Worm (Caenorhabditis elegans) whole organism, midembryonic: ENCODE data around the gene oac-20.
"Not testable (repeated sequence)": the region's sequence is repeated elsewhere in the genome, so short reads cannot be mapped to it uniquely, and the experiment has no call there.

Source experiments
- T22C8.4 ChIP-seq: fragments of 200-800 bp; sonication (Bioruptor generic); IDR thresholded peaks from 2 replicates; pipeline ENCODE4 v1.3.6; 2022; ENCODE audit warnings: missing genetic modification characterization, missing compliant biosample characterization
- cog-1 ChIP-seq: sonication (generic microtip); optimal IDR thresholded peaks from 2 replicates; lab custom pipeline; 2016; ENCODE audit warnings: missing genetic modification characterization, missing compliant biosample characterization
- flt-1 ChIP-seq: fragments of 200-800 bp; sonication (Bioruptor generic); IDR thresholded peaks from 2 replicates; pipeline ENCODE4 v1.3.6; 2022; ENCODE audit warnings: missing genetic modification characterization, missing compliant biosample characterization
- klf-2 ChIP-seq: fragments of 200-800 bp; sonication (Bioruptor generic); conservative IDR thresholded peaks from 2 replicates; pipeline ENCODE4 v1.3.6; 2022; ENCODE audit warnings: missing genetic modification reagents, missing genetic modification characterization, missing compliant biosample characterization
- med-1 ChIP-seq: sonication (generic microtip); optimal IDR thresholded peaks from 2 replicates; lab custom pipeline; 2017; ENCODE audit warnings: missing genetic modification characterization, mild to moderate bottlenecking, missing compliant biosample characterization, antibody characterized with exemption, missing genetic modification reagents; ENCODE audit not compliant: insufficient read depth
- ref-1 ChIP-seq: fragments of 200-800 bp; sonication (Bioruptor generic); conservative IDR thresholded peaks from 2 replicates; pipeline ENCODE4 v1.3.6; 2022; ENCODE audit warnings: missing genetic modification reagents, missing genetic modification characterization, missing compliant biosample characterization
- tab-1 ChIP-seq: fragments of 200-800 bp; sonication (Bioruptor generic); IDR thresholded peaks from 2 replicates; pipeline ENCODE4 v1.3.6; 2022; ENCODE audit warnings: missing genetic modification characterization, missing compliant biosample characterization
- ztf-23 ChIP-seq: fragments of 200-800 bp; sonication (Bioruptor generic); IDR thresholded peaks from 2 replicates; pipeline ENCODE4 v1.3.6; 2022; ENCODE audit warnings: missing genetic modification reagents, missing genetic modification characterization, missing compliant biosample characterization
- ztf-29 ChIP-seq: fragments of 200-800 bp; sonication (Bioruptor generic); IDR thresholded peaks from 2 replicates; pipeline ENCODE4 v1.3.6; 2022; ENCODE audit warnings: missing genetic modification reagents, missing genetic modification characterization, missing compliant biosample characterization

The oac-20 gene

ce11 chrV:15982733-15983344 lies 4.3 kb downstream of the oac-20 start, which contains the start of the genes fbxa-99 and F36G9.13:
TSS of gene fbxa-99 (minus strand) at chrV:15982854.
TSS of gene F36G9.13 (plus strand) at chrV:15983294.
- TF ChIP-seq ztf-23 (GFP tag; lab: Robert Waterston, UW) (no peak), ref-1 (GFP tag; lab: Robert Waterston, UW) (no peak), T22C8.4 (GFP tag; lab: Robert Waterston, UW) (no peak), flt-1 (GFP tag; lab: Robert Waterston, UW) (no peak), cog-1 (tag; lab: Kevin White, UChicago) (no peak), ztf-29 (GFP tag; lab: Robert Waterston, UW) (no peak), tab-1 (GFP tag; lab: Robert Waterston, UW) (no peak), med-1 (GFP tag; lab: Kevin White, UChicago) (no peak)

DNA sequence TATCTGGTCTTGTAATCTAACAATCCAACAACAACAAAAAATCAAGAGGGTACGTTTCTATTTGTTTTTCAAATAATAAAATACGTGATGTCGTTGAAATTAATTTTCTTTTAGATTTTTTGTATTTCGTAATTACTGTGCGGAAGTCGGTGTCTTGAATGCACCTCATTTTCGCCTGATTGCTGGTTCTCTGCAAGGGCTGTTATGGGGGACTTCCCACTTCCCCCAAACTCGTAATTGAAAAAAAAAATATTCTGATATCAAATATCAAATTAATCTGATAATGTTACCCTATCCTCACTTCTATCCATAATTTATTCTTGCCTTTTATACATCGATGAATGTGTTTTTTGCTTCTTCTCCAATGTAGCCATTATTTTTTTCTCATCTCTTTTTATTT lies 9.6 kb downstream of the oac-20 start, which contains the start of gene F36G9.15:
Gene F36G9.15, minus strand, starts transcription at position 101 of the 400 bp plus-strand sequence.
- TF ChIP-seq tab-1 (GFP tag; lab: Robert Waterston, UW) (no peak), cog-1 (tag; lab: Kevin White, UChicago) (no peak), klf-2 (GFP tag; lab: Robert Waterston, UW) (no peak), flt-1 (GFP tag; lab: Robert Waterston, UW) (no peak), ref-1 (GFP tag; lab: Robert Waterston, UW) (no peak), ztf-23 (GFP tag; lab: Robert Waterston, UW) (no peak), ztf-29 (GFP tag; lab: Robert Waterston, UW) (no peak)

DNA sequence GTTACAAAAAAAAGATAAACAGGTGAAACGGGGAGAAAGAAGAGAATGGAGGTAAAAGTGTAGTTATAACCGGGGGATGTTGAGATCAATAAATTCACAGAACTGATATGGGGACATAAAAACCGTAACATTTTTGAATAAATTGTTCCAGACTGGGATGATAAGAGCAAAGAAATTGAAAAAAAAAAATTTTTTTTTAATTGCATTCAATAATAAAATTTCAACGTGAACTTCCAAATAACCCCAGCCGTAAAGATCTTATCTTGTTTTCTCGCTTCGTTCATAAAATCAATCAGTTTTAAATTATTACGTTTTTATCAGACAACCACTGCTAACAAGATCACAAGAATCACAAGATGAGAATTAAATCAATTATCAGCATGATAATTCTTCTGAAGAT lies 13.3 kb downstream of the oac-20 start, which contains the start of gene C06C6.7:
Gene C06C6.7, plus strand, starts transcription at position 301 of the 400 bp plus-strand sequence.
- not testable (repeated sequence) for TF ChIP-seq flt-1 (GFP tag; lab: Robert Waterston, UW); med-1 (GFP tag; lab: Kevin White, UChicago); klf-2 (GFP tag; lab: Robert Waterston, UW)

DNA sequence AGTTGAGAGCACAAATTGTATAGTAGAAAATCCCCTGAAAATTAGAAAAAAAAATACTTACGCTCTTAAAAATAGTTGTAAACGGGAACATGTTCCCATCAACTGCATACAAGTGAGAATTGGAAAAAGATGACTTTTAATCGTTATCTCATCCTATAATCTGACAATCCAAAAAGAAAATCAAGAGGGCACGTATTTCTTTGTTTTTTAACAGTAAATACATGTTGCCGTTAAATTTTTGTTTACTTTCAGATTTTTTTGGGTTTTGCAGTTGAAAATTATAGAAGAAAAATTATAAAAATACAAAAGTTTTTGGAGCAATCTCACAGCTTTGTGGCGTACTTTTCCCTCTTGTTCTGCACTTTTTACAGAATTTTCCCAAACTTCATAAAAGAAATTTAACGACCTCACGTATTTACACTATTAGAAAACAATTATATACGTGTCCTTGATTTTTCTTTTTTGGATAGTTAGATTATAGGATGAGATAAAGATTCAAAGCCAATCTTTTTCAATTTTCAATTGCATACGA lies 18.2 kb downstream of the oac-20 start, which contains the start of the genes C06C6.9 and C06C6.8:
Gene C06C6.9, minus strand, starts transcription at position 101 of the 532 bp plus-strand sequence.
Gene C06C6.8, plus strand, starts transcription at position 482 of the 532 bp plus-strand sequence.
- TF ChIP-seq med-1 (GFP tag; lab: Kevin White, UChicago), result no peak
- TF ChIP-seq ref-1 (GFP tag; lab: Robert Waterston, UW), result no peak

DNA sequence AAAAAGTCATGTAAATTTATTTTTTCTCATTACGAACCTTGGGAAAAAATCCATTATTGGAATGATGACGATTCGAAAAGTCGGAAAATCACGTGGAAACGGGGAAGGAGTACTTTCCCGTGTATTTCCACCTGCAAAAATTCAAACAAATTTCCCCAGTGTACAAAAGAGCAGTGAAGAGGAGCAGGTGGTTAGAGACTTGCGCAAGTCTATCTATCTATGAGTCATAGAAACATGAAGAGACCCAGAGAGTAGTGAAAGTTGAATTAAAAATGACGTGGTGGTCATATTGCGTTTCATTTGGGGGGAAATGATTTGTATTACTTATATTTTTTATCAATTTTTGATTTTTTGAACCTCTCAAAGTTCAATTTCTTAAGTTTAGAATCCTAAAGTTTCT lies 21.9 kb downstream of the oac-20 start, which contains the start of gene nhr-50:
Gene nhr-50, minus strand, starts transcription at position 199 of the 400 bp plus-strand sequence.
- TF ChIP-seq flt-1 (GFP tag; lab: Robert Waterston, UW) (no peak), ztf-29 (GFP tag; lab: Robert Waterston, UW) (no peak), klf-2 (GFP tag; lab: Robert Waterston, UW) (no peak), ref-1 (GFP tag; lab: Robert Waterston, UW) (no peak), T22C8.4 (GFP tag; lab: Robert Waterston, UW) (no peak), cog-1 (tag; lab: Kevin White, UChicago) (no peak), ztf-23 (GFP tag; lab: Robert Waterston, UW) (no peak), tab-1 (GFP tag; lab: Robert Waterston, UW) (no peak), med-1 (GFP tag; lab: Kevin White, UChicago) (no peak)

DNA sequence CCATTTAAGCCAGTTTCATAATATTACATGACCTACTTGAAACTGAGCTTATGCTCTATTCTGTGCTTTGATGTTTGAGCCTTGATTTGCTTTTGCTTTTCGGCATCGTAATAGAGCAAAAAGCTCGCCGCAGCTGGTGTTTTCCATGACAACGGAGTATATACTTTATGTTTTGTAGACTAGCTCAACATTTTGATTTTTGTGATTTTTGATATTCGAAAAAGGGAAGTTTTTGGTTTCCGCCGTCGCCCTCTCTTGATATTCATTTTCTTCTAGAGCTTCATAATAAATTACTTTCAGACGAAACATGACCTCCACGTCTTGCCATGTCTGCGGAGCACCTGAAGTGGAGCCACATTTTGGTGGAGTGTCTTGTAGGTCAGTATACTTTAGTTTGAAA lies 23.8 kb downstream of the oac-20 start, which contains the start of gene nhr-63:
Gene nhr-63, plus strand, starts transcription at position 301 of the 400 bp plus-strand sequence.
- TF ChIP-seq klf-2 (GFP tag; lab: Robert Waterston, UW) (no peak), ref-1 (GFP tag; lab: Robert Waterston, UW) (no peak), ztf-29 (GFP tag; lab: Robert Waterston, UW) (no peak), flt-1 (GFP tag; lab: Robert Waterston, UW) (no peak), med-1 (GFP tag; lab: Kevin White, UChicago) (no peak), tab-1 (GFP tag; lab: Robert Waterston, UW) (no peak), ztf-23 (GFP tag; lab: Robert Waterston, UW) (no peak), T22C8.4 (GFP tag; lab: Robert Waterston, UW) (no peak), cog-1 (tag; lab: Kevin White, UChicago) (no peak)

- TF ChIP-seq klf-2 (GFP tag; lab: Robert Waterston, UW) (no peak), ztf-29 (GFP tag; lab: Robert Waterston, UW) (no peak), flt-1 (GFP tag; lab: Robert Waterston, UW) (no peak)
Observed at ce11 chrV:16007505-16007904, 29.0 kb downstream of the oac-20 start, which contains the start of gene str-231. TSS of gene str-231 (minus strand) at chrV:16007605.

- no peak for TF ChIP-seq T22C8.4 (GFP tag; lab: Robert Waterston, UW)
- no peak for TF ChIP-seq ztf-29 (GFP tag; lab: Robert Waterston, UW)
- no peak for TF ChIP-seq cog-1 (tag; lab: Kevin White, UChicago)
- TF ChIP-seq ref-1 (GFP tag; lab: Robert Waterston, UW), result no peak
- TF ChIP-seq med-1 (GFP tag; lab: Kevin White, UChicago), result no peak
- no peak for TF ChIP-seq flt-1 (GFP tag; lab: Robert Waterston, UW)
- no peak for TF ChIP-seq tab-1 (GFP tag; lab: Robert Waterston, UW)
- no peak for TF ChIP-seq klf-2 (GFP tag; lab: Robert Waterston, UW)
- TF ChIP-seq ztf-23 (GFP tag; lab: Robert Waterston, UW), result no peak
Observed at ce11 chrV:16009564-16009963, 31.1 kb downstream of the oac-20 start, which contains the start of gene str-233. TSS of gene str-233 (minus strand) at chrV:16009664.

- TF ChIP-seq ztf-23 (GFP tag; lab: Robert Waterston, UW) (no peak), cog-1 (tag; lab: Kevin White, UChicago) (no peak), ref-1 (GFP tag; lab: Robert Waterston, UW) (no peak), med-1 (GFP tag; lab: Kevin White, UChicago) (no peak), tab-1 (GFP tag; lab: Robert Waterston, UW) (no peak)
Observed at ce11 chrV:16015652-16016051, 37.1 kb downstream of the oac-20 start, which contains the start of gene str-232. TSS of gene str-232 (minus strand) at chrV:16015752.
